Worm (Caenorhabditis elegans) whole organism, L1 larva: ENCODE data around the gene F22E5.13.
A peak's percentile ranks its signal among the peaks of the same experiment; 100 is the strongest.

Experiments
- F16B12.6 ChIP-seq: fragments of 150-350 bp; optimal IDR thresholded peaks from 2 replicates; lab custom pipeline; 2014; ENCODE audit warnings: missing biosample characterization, missing genetic modification characterization
- Y116A8C.19 ChIP-seq: sonication (generic microtip); optimal IDR thresholded peaks from 2 replicates; lab custom pipeline; 2016; ENCODE audit warnings: missing compliant biosample characterization, missing genetic modification characterization, borderline replicate concordance
- aha-1 ChIP-seq: fragments of 150-350 bp; optimal IDR thresholded peaks from 2 replicates; lab custom pipeline; 2014; ENCODE audit warnings: missing biosample characterization, missing genetic modification characterization
- alr-1 ChIP-seq: fragments of 200-800 bp; sonication (Bioruptor generic); optimal IDR thresholded peaks from 2 replicates; lab custom pipeline; 2018; ENCODE audit warnings: borderline replicate concordance, mild to moderate bottlenecking, missing genetic modification characterization, missing compliant biosample characterization
- aly-2 ChIP-seq: fragments of 150-350 bp; optimal IDR thresholded peaks from 2 replicates; lab custom pipeline; 2014; ENCODE audit warnings: missing biosample characterization, missing genetic modification characterization
- ama-1 ChIP-seq: fragments of 150-350 bp; optimal IDR thresholded peaks from 2 replicates; lab custom pipeline; 2014
- dpl-1 ChIP-seq, 3 experiments: fragments of 150-350 bp in 2 of 3; sonication (generic microtip) in 1 of 3; optimal IDR thresholded peaks; 2 replicates each; lab custom pipeline; 2014 to 2017; ENCODE audit warnings: missing biosample characterization in 3 of 3, missing genetic modification characterization in 3 of 3, missing genetic modification reagents in 3 of 3
- dsc-1 ChIP-seq: sonication (generic microtip); optimal IDR thresholded peaks from 2 replicates; lab custom pipeline; 2016; ENCODE audit warnings: mild to moderate bottlenecking, missing genetic modification characterization, missing compliant biosample characterization
- efl-1 ChIP-seq, 4 experiments: fragments of 150-350 bp; optimal IDR thresholded peaks in 3 of 4; peaks in 1 of 4; 1 replicate in 1 of 4; 2 replicates in 3 of 4; lab custom pipeline; 2014; ENCODE audit warnings: missing biosample characterization in 2 of 4, missing genetic modification characterization in 2 of 4, missing genetic modification reagents in 2 of 4
- efl-3 ChIP-seq: fragments of 200-800 bp; sonication (Bioruptor generic); optimal IDR thresholded peaks from 2 replicates; lab custom pipeline; 2018; ENCODE audit warnings: mild to moderate bottlenecking, missing genetic modification characterization, missing compliant biosample characterization
- egl-13 ChIP-seq: sonication (generic microtip); optimal IDR thresholded peaks from 2 replicates; lab custom pipeline; 2016; ENCODE audit warnings: missing genotype, missing genetic modification reagents, missing genetic modification characterization, missing compliant biosample characterization
- egl-27 ChIP-seq, 2 experiments: fragments of 150-350 bp in 1 of 2; sonication (generic microtip); optimal IDR thresholded peaks; 3 replicates each; lab custom pipeline; 2017 to 2018; ENCODE audit warnings: missing biosample characterization in 2 of 2, missing genetic modification characterization in 2 of 2, missing genetic modification reagents in 2 of 2
- elt-2 ChIP-seq: sonication (generic microtip); optimal IDR thresholded peaks from 2 replicates; lab custom pipeline; 2016; ENCODE audit warnings: missing genetic modification characterization, mild to moderate bottlenecking, inconsistent platforms, missing compliant biosample characterization, missing genetic modification reagents
- ets-5 ChIP-seq: fragments of 200-800 bp; sonication (Bioruptor generic); IDR thresholded peaks from 2 replicates; pipeline ENCODE4 v1.3.6; 2022; ENCODE audit warnings: missing genetic modification characterization, missing compliant biosample characterization
- fkh-4 ChIP-seq: sonication (generic microtip); optimal IDR thresholded peaks from 2 replicates; lab custom pipeline; 2016; ENCODE audit warnings: missing compliant biosample characterization, missing genetic modification characterization, borderline replicate concordance
- fos-1 ChIP-seq: fragments of 150-350 bp; optimal IDR thresholded peaks from 2 replicates; lab custom pipeline; 2014; ENCODE audit warnings: missing biosample characterization, missing genetic modification characterization
- hlh-4 ChIP-seq: sonication (generic microtip); optimal IDR thresholded peaks from 2 replicates; lab custom pipeline; 2016; ENCODE audit warnings: mild to moderate bottlenecking, missing genetic modification characterization, missing compliant biosample characterization
- irx-1 ChIP-seq: sonication (generic microtip); optimal IDR thresholded peaks from 2 replicates; lab custom pipeline; 2016; ENCODE audit warnings: missing genetic modification characterization, missing compliant biosample characterization
- isw-1 ChIP-seq: fragments of 200-800 bp; sonication (Bioruptor generic); IDR thresholded peaks from 2 replicates; pipeline ENCODE4 v1.3.6; 2022; ENCODE audit warnings: missing genetic modification characterization, missing compliant biosample characterization
- lin-35 ChIP-seq, 2 experiments: fragments of 150-350 bp; optimal IDR thresholded peaks; 2 replicates each; lab custom pipeline; 2014; ENCODE audit warnings: missing biosample characterization in 2 of 2, missing genetic modification characterization in 2 of 2, missing genetic modification reagents in 2 of 2
- lir-3 ChIP-seq: sonication (generic microtip); optimal IDR thresholded peaks from 2 replicates; lab custom pipeline; 2016; ENCODE audit warnings: mild to moderate bottlenecking, missing genetic modification characterization, moderate library complexity, missing compliant biosample characterization; ENCODE audit not compliant: poor library complexity
- mdl-1 ChIP-seq, 2 experiments: fragments of 150-350 bp; optimal IDR thresholded peaks; 2 replicates each; lab custom pipeline; 2014 to 2017; ENCODE audit warnings: missing biosample characterization in 2 of 2, missing genetic modification characterization in 2 of 2, inconsistent platforms in 1 of 2
- nhr-11 ChIP-seq: fragments of 150-350 bp; optimal IDR thresholded peaks from 2 replicates; lab custom pipeline; 2014; ENCODE audit warnings: missing biosample characterization, missing genetic modification characterization
- nhr-19 ChIP-seq: fragments of 200-800 bp; sonication (Bioruptor generic); conservative IDR thresholded peaks from 2 replicates; pipeline ENCODE4 v1.3.6; 2022; ENCODE audit warnings: missing genetic modification characterization, missing compliant biosample characterization
- nhr-237 ChIP-seq: fragments of 150-350 bp; optimal IDR thresholded peaks from 2 replicates; lab custom pipeline; 2014; ENCODE audit warnings: missing biosample characterization, missing genetic modification characterization
- nhr-47 ChIP-seq: sonication (generic microtip); optimal IDR thresholded peaks from 2 replicates; lab custom pipeline; 2016; ENCODE audit warnings: mild to moderate bottlenecking, missing genetic modification characterization, moderate library complexity, missing compliant biosample characterization
- nhr-85 ChIP-seq: sonication (generic microtip); peaks from one replicate; lab custom pipeline; 2016; ENCODE audit warnings: missing genetic modification characterization, inconsistent platforms, missing compliant biosample characterization
- nhr-90 ChIP-seq: sonication (generic microtip); optimal IDR thresholded peaks from 2 replicates; lab custom pipeline; 2016; ENCODE audit warnings: mild to moderate bottlenecking, missing genetic modification characterization, missing compliant biosample characterization; ENCODE audit not compliant: poor library complexity
- pag-3 ChIP-seq: sonication (generic microtip); optimal IDR thresholded peaks from 2 replicates; lab custom pipeline; 2017; ENCODE audit warnings: missing genetic modification characterization, mild to moderate bottlenecking, missing compliant biosample characterization, antibody characterized with exemption, borderline replicate concordance; ENCODE audit not compliant: insufficient read depth
- pax-3 ChIP-seq: fragments of 200-800 bp; sonication (Bioruptor generic); optimal IDR thresholded peaks from 2 replicates; lab custom pipeline; 2018; ENCODE audit warnings: mild to moderate bottlenecking, missing genetic modification characterization, moderate library complexity, missing compliant biosample characterization
- pqm-1 ChIP-seq: sonication (generic microtip); optimal IDR thresholded peaks from 3 replicates; lab custom pipeline; 2017; ENCODE audit warnings: missing biosample characterization, missing genetic modification characterization
- rnt-1 ChIP-seq: sonication (generic microtip); optimal IDR thresholded peaks from 2 replicates; lab custom pipeline; 2016; ENCODE audit warnings: mild to moderate bottlenecking, missing genetic modification characterization, moderate library complexity, missing compliant biosample characterization
- sup-37 ChIP-seq: fragments of 200-800 bp; sonication (Bioruptor generic); optimal IDR thresholded peaks from 2 replicates; lab custom pipeline; 2018; ENCODE audit warnings: mild to moderate bottlenecking, missing genetic modification characterization, missing compliant biosample characterization
- tlp-1 ChIP-seq: fragments of 150-350 bp; optimal IDR thresholded peaks from 2 replicates; lab custom pipeline; 2014; ENCODE audit warnings: missing biosample characterization, missing genetic modification characterization
- unc-30 ChIP-seq: sonication (generic microtip); optimal IDR thresholded peaks from 2 replicates; lab custom pipeline; 2017; ENCODE audit warnings: missing biosample characterization, missing genetic modification characterization
- zip-4 ChIP-seq: fragments of 200-800 bp; sonication (Bioruptor generic); optimal IDR thresholded peaks from 2 replicates; lab custom pipeline; 2018; ENCODE audit warnings: mild to moderate bottlenecking, missing genetic modification characterization, moderate library complexity, missing compliant biosample characterization

Gene F22E5.13

DNA sequence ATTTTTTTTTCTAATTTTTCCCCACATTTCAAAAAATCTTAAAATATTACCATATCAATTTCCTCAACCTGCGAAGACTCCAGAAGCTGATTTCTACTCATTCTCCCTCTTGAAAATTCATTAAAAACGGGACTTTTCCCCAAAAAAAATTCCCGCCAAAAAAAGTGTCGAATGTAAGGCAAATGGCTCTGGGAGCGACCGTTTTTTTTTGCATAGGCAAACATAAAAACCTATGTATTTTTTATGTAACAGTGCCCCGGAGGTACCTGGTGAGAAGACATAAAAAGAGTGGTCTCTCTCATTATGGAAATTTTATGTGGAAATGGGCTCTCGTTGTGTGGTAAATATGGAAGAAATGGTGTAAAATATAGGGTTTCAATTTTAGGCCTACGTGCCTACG, 34.8 kb upstream of the F22E5.13 start, which contains the start of gene ceh-87:
ceh-87 (minus strand) TSS at position 101 of the 400 bp plus-strand sequence.
- TF ChIP-seq nhr-11 (no peak), nhr-19 (GFP tag; lab: Robert Waterston, UW) (no peak), dsc-1 (tag; lab: Kevin White, UChicago) (no peak), rnt-1 (tag; lab: Kevin White, UChicago) (no peak), sup-37 (GFP tag; lab: Kevin White, UChicago) (no peak), efl-1 (optimal IDR thresholded peaks at IDR 0.05; lab: Kevin White, UChicago) (no peak), efl-1 (GFP tag; optimal IDR thresholded peaks at IDR 0.05 in 1 of 2; lab: Kevin White, UChicago) (no peak), egl-27 (tag; optimal IDR thresholded peaks at IDR 0.05; lab: Kevin White, UChicago) (no peak), lin-35 (GFP tag; optimal IDR thresholded peaks at IDR 0.05; lab: Kevin White, UChicago) (no peak), nhr-237 (tag; lab: Kevin White, UChicago) (no peak), zip-4 (no peak), irx-1 (tag; lab: Kevin White, UChicago) (no peak), unc-30 (tag; lab: Kevin White, UChicago) (no peak), aly-2 (tag; lab: Kevin White, UChicago) (no peak), pag-3 (tag; lab: Kevin White, UChicago) (no peak), nhr-47 (tag; lab: Kevin White, UChicago) (no peak), ama-1 (no peak), F16B12.6 (tag; lab: Kevin White, UChicago) (no peak), tlp-1 (no peak), Y116A8C.19 (tag; lab: Kevin White, UChicago) (no peak), nhr-85 (tag; lab: Kevin White, UChicago) (no peak)

DNA sequence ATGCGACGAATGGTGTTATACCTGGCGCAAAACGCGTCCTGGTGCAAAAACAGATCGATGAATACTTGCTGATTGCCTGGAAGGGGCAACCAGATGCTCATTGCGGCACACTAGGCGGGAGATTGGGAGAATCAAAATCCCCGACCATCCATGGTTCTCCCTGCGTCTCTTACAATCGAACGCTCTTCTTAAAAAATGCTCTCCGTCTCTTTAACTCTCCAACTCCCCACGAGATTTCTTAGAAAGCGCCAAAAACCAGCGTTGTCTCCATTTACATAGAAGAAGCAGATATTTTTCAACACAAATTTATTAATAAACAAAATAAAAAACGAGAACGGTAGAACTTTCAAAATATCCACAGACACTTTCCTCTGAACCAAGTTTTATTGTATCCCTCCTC, 31.7 kb upstream of the F22E5.13 start, which contains the start of gene F34D6.1:
F34D6.1 (minus strand) TSS at position 101 of the 400 bp plus-strand sequence.
- TF ChIP-seq nhr-90 (tag; lab: Kevin White, UChicago), result no peak
- TF ChIP-seq fos-1 (tag; lab: Kevin White, UChicago), result no peak
- no peak for TF ChIP-seq mdl-1 (tag; optimal IDR thresholded peaks at IDR 0.05; lab: Kevin White, UChicago)
- no peak for TF ChIP-seq pqm-1 (tag; lab: Kevin White, UChicago)
- no peak for TF ChIP-seq sup-37 (GFP tag; lab: Kevin White, UChicago)
- no peak for TF ChIP-seq irx-1 (tag; lab: Kevin White, UChicago)
- no peak for TF ChIP-seq alr-1 (tag; lab: Kevin White, UChicago)
- TF ChIP-seq fkh-4 (tag; lab: Kevin White, UChicago), result no peak
- TF ChIP-seq dpl-1 (GFP tag; optimal IDR thresholded peaks at IDR 0.05; lab: Kevin White, UChicago), result no peak
- TF ChIP-seq pax-3 (tag; lab: Kevin White, UChicago), result no peak
- TF ChIP-seq aha-1, result no peak
- no peak for TF ChIP-seq efl-3 (GFP tag; lab: Kevin White, UChicago)

DNA sequence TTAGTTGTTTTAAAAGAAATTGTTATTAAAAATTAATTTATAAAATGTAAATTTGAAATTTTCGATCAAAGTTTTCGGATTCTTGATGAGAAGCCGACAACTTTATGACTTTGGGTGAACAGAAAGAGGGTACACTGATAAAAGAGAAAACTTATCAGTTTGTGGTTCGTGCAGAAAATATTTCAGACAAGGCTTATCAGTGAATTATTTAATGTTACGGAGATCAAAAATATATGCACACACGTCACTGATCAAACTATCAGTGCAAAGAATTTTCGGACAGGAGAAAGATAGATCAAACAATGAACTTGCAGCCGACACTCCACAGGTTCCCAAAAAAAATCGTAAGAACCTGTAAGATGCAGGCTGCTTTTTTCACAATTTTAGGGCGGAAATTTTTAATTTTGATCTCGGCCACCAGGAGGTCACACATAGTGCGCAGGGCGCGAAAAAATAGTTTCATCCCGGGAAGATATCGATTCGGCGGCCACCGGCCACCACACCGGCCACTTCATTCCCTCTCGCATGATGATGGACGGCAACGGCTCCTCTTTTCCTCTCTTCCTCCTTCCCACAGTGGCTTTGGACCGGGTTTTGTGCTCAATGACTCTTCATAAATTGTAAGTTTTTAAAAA, 28.2 kb upstream of the F22E5.13 start, which contains the start of gene F22E5.17:
F22E5.17 (plus strand) TSS at position 508 of the 635 bp plus-strand sequence.
- no peak for TF ChIP-seq egl-13 (tag; lab: Kevin White, UChicago)
- TF ChIP-seq hlh-4, result no peak
- TF ChIP-seq tlp-1, result peak; percentile 76
- TF ChIP-seq elt-2, result peak; percentile 93
- TF ChIP-seq lin-35 (GFP tag; optimal IDR thresholded peaks at IDR 0.05; lab: Kevin White, UChicago), result peak in 1 of 2 experiments; percentile 10
- TF ChIP-seq isw-1 (GFP tag; lab: Robert Waterston, UW), result no peak
- TF ChIP-seq Y116A8C.19 (tag; lab: Kevin White, UChicago), result no peak
- TF ChIP-seq lir-3 (tag; lab: Kevin White, UChicago), result no peak
- TF ChIP-seq ets-5 (GFP tag; lab: Robert Waterston, UW), result no peak
- peak; percentile 69 for TF ChIP-seq pqm-1 (tag; lab: Kevin White, UChicago)
